Fruit fly (Drosophila melanogaster): Measurements from ENCODE around the gene PQBP1.

- TF ChIP-seq Dll (optimal IDR thresholded peaks at IDR 0.05) (no peak), usp (GFP tag; optimal IDR thresholded peaks at IDR 0.05) (no peak)
These were observed 20.6 kb upstream of the PQBP1 start, which contains the start of gene 5PtaseI for dm6 chr3R:25044816-25045551.
